Comparison of ENCODE assay signal across 4 worm cellular contexts in the genomic region with DNA sequence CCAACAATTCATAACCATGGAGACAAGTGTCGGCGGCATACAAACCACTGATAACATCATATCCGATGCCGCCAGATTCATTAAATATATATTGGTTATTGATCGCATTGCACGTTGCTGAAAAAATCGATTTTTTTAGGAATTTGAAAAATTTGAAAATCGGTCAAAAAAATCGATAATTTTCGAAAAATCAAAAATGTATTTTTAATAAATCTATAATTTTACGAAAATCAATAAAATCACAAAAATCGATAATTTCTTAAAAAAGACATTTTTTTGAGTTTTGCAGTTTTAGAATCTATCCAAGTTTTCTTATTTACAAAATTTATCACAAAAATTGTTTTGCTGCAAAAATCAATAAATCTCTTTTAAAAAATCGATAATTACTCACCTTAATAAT.
TF ChIP-seq lines count a peak whose summit lies in the region.

No protein-coding gene starts in this region.

TF ChIP-seq in whole organism, L3 larva, 47 proteins besides CTCF, POLR2A, EP300 and RAD21:
- no peak for TF ChIP-seq aly-2 (tag; optimal IDR thresholded peaks at IDR 0.05; lab: Kevin White, UChicago)
- no peak for TF ChIP-seq nhr-23 (tag; optimal IDR thresholded peaks at IDR 0.05; lab: Kevin White, UChicago)
- peak; percentile 92 for TF ChIP-seq ceh-28 (tag; optimal IDR thresholded peaks at IDR 0.05; lab: Kevin White, UChicago)
- no peak for TF ChIP-seq fos-1 (tag; optimal IDR thresholded peaks at IDR 0.05; lab: Kevin White, UChicago)
- no peak for TF ChIP-seq nhr-43 (tag; optimal IDR thresholded peaks at IDR 0.05; lab: Kevin White, UChicago; ENCODE audit: poor library complexity, severe bottlenecking)
- TF ChIP-seq nhr-11 (tag; optimal IDR thresholded peaks at IDR 0.05; lab: Kevin White, UChicago) = no peak

TF ChIP-seq in whole organism, L4 larva, 104 proteins besides CTCF, POLR2A, EP300 and RAD21:
- TF ChIP-seq aha-1 (tag; lab: Kevin White, UChicago) (peak; percentile 85), ceh-28 (tag; optimal IDR thresholded peaks at IDR 0.05; lab: Kevin White, UChicago) (peak; percentile 87), lin-38 (GFP tag; IDR thresholded peaks at IDR 0.05; lab: Robert Waterston, UW) (no peak)

TF ChIP-seq in whole organism, late embryonic, 69 proteins besides CTCF, POLR2A, EP300 and RAD21:
- TF ChIP-seq tbx-7 (tag; optimal IDR thresholded peaks at IDR 0.05; lab: Kevin White, UChicago) (no peak), ceh-48 (tag; optimal IDR thresholded peaks at IDR 0.05; lab: Kevin White, UChicago) (peak; percentile 14)

TF ChIP-seq in whole organism, midembryonic, 9 proteins besides CTCF, POLR2A, EP300 and RAD21:
- TF ChIP-seq T22C8.4 (GFP tag; IDR thresholded peaks at IDR 0.05; lab: Robert Waterston, UW) = peak; percentile 76
- TF ChIP-seq cog-1 (tag; optimal IDR thresholded peaks at IDR 0.05; lab: Kevin White, UChicago) = no peak
- no peak for TF ChIP-seq tab-1 (GFP tag; IDR thresholded peaks at IDR 0.05; lab: Robert Waterston, UW)
TF ChIP-seq in whole organism, midembryonic: peak in this region for 1.
